Fruit fly (Drosophila melanogaster) whole organism, prepupa: ENCODE results near the gene CG33490.

Experiments used
- Blimp-1 ChIP-seq: fragments of 200-800 bp; sonication (Bioruptor generic); optimal IDR thresholded peaks from 3 replicates; lab custom pipeline; 2017; ENCODE audit warnings: missing biosample characterization, missing genetic modification characterization, mild to moderate bottlenecking, moderate library complexity, missing genetic modification reagents
- CG10631 ChIP-seq: fragments of 200-800 bp; sonication (Bioruptor generic); optimal IDR thresholded peaks from 2 replicates; lab custom pipeline; 2016; ENCODE audit warnings: missing biosample characterization, missing genetic modification characterization
- CG10669 ChIP-seq: fragments of 200-800 bp; sonication (Bioruptor generic); optimal IDR thresholded peaks from 3 replicates; lab custom pipeline; 2018; ENCODE audit warnings: missing biosample characterization, mild to moderate bottlenecking, missing genetic modification characterization, moderate library complexity
- CG11294 ChIP-seq: fragments of 200-800 bp; sonication (Bioruptor generic); IDR thresholded peaks from 2 replicates; pipeline ENCODE4 v1.3.6; 2022; ENCODE audit warnings: missing biosample characterization, missing genetic modification characterization
- CG15336 ChIP-seq: fragments of 200-800 bp; sonication (Bioruptor generic); IDR thresholded peaks from 2 replicates; pipeline ENCODE4 v1.3.6; 2022; ENCODE audit warnings: missing biosample characterization, missing genetic modification characterization
- CG16779 ChIP-seq: fragments of 200-800 bp; sonication (Bioruptor generic); optimal IDR thresholded peaks from 3 replicates; lab custom pipeline; 2017; ENCODE audit warnings: missing biosample characterization, mild to moderate bottlenecking, missing genetic modification characterization
- CG3032 ChIP-seq: fragments of 200-800 bp; optimal IDR thresholded peaks from 2 replicates; lab custom pipeline; 2019; ENCODE audit warnings: missing biosample characterization, mild to moderate bottlenecking, missing genetic modification characterization, moderate library complexity
- CG31627 ChIP-seq: fragments of 200-800 bp; sonication (Bioruptor generic); optimal IDR thresholded peaks from 3 replicates; lab custom pipeline; 2016; ENCODE audit warnings: missing biosample characterization, missing genetic modification characterization
- CG32006 ChIP-seq: fragments of 200-800 bp; sonication (Bioruptor generic); optimal IDR thresholded peaks from 3 replicates; lab custom pipeline; 2017; ENCODE audit warnings: missing biosample characterization, mild to moderate bottlenecking, missing genetic modification characterization
- CG34406 ChIP-seq: fragments of 200-800 bp; sonication (Bioruptor generic); optimal IDR thresholded peaks from 3 replicates; lab custom pipeline; 2016; ENCODE audit warnings: missing biosample characterization, missing genetic modification characterization
- CG6163 ChIP-seq: fragments of 200-800 bp; sonication (Bioruptor generic); IDR thresholded peaks from 3 replicates; pipeline ENCODE4 v1.3.6; 2022; ENCODE audit warnings: missing biosample characterization, missing genetic modification characterization
- CG6276 ChIP-seq: fragments of 200-800 bp; sonication (Bioruptor generic); optimal IDR thresholded peaks from 2 replicates; lab custom pipeline; 2017; ENCODE audit warnings: missing biosample characterization, mild to moderate bottlenecking, missing genetic modification characterization
- CG6808 ChIP-seq: fragments of 200-800 bp; sonication (Bioruptor generic); optimal IDR thresholded peaks from 3 replicates; lab custom pipeline; 2017; ENCODE audit warnings: missing biosample characterization, missing genetic modification characterization, mild to moderate bottlenecking, moderate library complexity, missing genetic modification reagents
- CG7368 ChIP-seq: fragments of 200-800 bp; sonication (Bioruptor generic); optimal IDR thresholded peaks from 3 replicates; lab custom pipeline; 2016; ENCODE audit warnings: missing biosample characterization, missing genetic modification characterization
- CG8119 ChIP-seq: fragments of 200-800 bp; sonication (Bioruptor generic); IDR thresholded peaks from 3 replicates; pipeline ENCODE4 v1.3.6; 2022; ENCODE audit warnings: missing biosample characterization, missing genetic modification characterization
- CG8632 ChIP-seq: fragments of 200-800 bp; sonication (Bioruptor generic); optimal IDR thresholded peaks from 3 replicates; lab custom pipeline; 2016; ENCODE audit warnings: missing biosample characterization, missing genetic modification characterization
- CG9139 ChIP-seq: fragments of 200-800 bp; sonication (Bioruptor generic); optimal IDR thresholded peaks from 3 replicates; lab custom pipeline; 2017; ENCODE audit warnings: missing biosample characterization, mild to moderate bottlenecking, missing genetic modification characterization
- Eip75B ChIP-seq: fragments of 200-800 bp; sonication (Bioruptor generic); optimal IDR thresholded peaks from 3 replicates; lab custom pipeline; 2016; ENCODE audit warnings: missing biosample characterization, missing genetic modification characterization
- Eip93F ChIP-seq: fragments of 200-800 bp; sonication (Bioruptor generic); optimal IDR thresholded peaks from 2 replicates; lab custom pipeline; 2016; ENCODE audit warnings: missing biosample characterization, mild to moderate bottlenecking, missing genetic modification characterization
- Ets21C ChIP-seq: fragments of 200-800 bp; sonication (Bioruptor generic); optimal IDR thresholded peaks from 3 replicates; lab custom pipeline; 2016; ENCODE audit warnings: missing biosample characterization, missing genetic modification characterization
- Gug ChIP-seq: fragments of 200-800 bp; sonication (Bioruptor generic); IDR thresholded peaks from 2 replicates; pipeline ENCODE4 v1.3.6; 2022; ENCODE audit warnings: missing biosample characterization, missing genetic modification characterization
- Hr38 ChIP-seq: sonication (Bioruptor generic); optimal IDR thresholded peaks from 2 replicates; lab custom pipeline; 2016; ENCODE audit warnings: missing biosample characterization, missing genetic modification characterization
- Hr39 ChIP-seq: fragments of 200-800 bp; sonication (Bioruptor generic); optimal IDR thresholded peaks from 2 replicates; lab custom pipeline; 2016; ENCODE audit warnings: missing biosample characterization, missing genetic modification characterization
- Hr4 ChIP-seq: fragments of 200-800 bp; sonication (Bioruptor generic); optimal IDR thresholded peaks from 3 replicates; lab custom pipeline; 2016; ENCODE audit warnings: missing biosample characterization, missing genetic modification characterization
- Lpt ChIP-seq: fragments of 200-800 bp; sonication (Bioruptor generic); optimal IDR thresholded peaks from 3 replicates; lab custom pipeline; 2016; ENCODE audit warnings: missing biosample characterization, missing genetic modification characterization
- Met ChIP-seq: fragments of 200-800 bp; sonication (Bioruptor generic); optimal IDR thresholded peaks from 3 replicates; lab custom pipeline; 2016; ENCODE audit warnings: missing biosample characterization, missing genetic modification characterization
- OdsH ChIP-seq: fragments of 200-800 bp; sonication (Bioruptor generic); optimal IDR thresholded peaks from 3 replicates; lab custom pipeline; 2016; ENCODE audit warnings: missing biosample characterization, missing genetic modification characterization
- Sox102F ChIP-seq: fragments of 200-800 bp; sonication (Bioruptor generic); optimal IDR thresholded peaks from 2 replicates; lab custom pipeline; 2016; ENCODE audit warnings: missing biosample characterization, mild to moderate bottlenecking, missing genetic modification characterization
- achi ChIP-seq: fragments of 200-800 bp; sonication (Bioruptor generic); optimal IDR thresholded peaks from 3 replicates; lab custom pipeline; 2016; ENCODE audit warnings: missing biosample characterization, missing genetic modification characterization
- acj6 ChIP-seq: fragments of 200-800 bp; sonication (Bioruptor generic); optimal IDR thresholded peaks from 3 replicates; lab custom pipeline; 2016; ENCODE audit warnings: missing biosample characterization, missing genetic modification characterization
- cyc ChIP-seq: fragments of 200-800 bp; sonication (Bioruptor generic); optimal IDR thresholded peaks from 3 replicates; lab custom pipeline; 2016; ENCODE audit warnings: missing biosample characterization, missing genetic modification characterization
- dsx ChIP-seq: fragments of 200-800 bp; optimal IDR thresholded peaks from 3 replicates; lab custom pipeline; 2019; ENCODE audit warnings: missing biosample characterization, mild to moderate bottlenecking, missing genetic modification characterization, moderate library complexity; ENCODE audit not compliant: poor library complexity, severe bottlenecking
- eg ChIP-seq: fragments of 200-800 bp; sonication (Bioruptor generic); IDR thresholded peaks from 3 replicates; pipeline ENCODE4 v1.3.6; 2022; ENCODE audit warnings: missing biosample characterization, missing genetic modification characterization
- esn ChIP-seq: fragments of 200-800 bp; sonication (Bioruptor generic); optimal IDR thresholded peaks from 2 replicates; lab custom pipeline; 2016; ENCODE audit warnings: missing biosample characterization, mild to moderate bottlenecking, missing genetic modification characterization, moderate library complexity
- fd85E ChIP-seq: fragments of 200-800 bp; sonication (Bioruptor generic); optimal IDR thresholded peaks from 3 replicates; lab custom pipeline; 2016; ENCODE audit warnings: missing biosample characterization, missing genetic modification characterization
- fkh ChIP-seq: fragments of 200-800 bp; sonication (Bioruptor generic); optimal IDR thresholded peaks from 3 replicates; lab custom pipeline; 2017; ENCODE audit warnings: missing biosample characterization, mild to moderate bottlenecking, missing genetic modification characterization, moderate library complexity
- lz ChIP-seq: fragments of 200-800 bp; sonication (Bioruptor generic); optimal IDR thresholded peaks from 3 replicates; lab custom pipeline; 2016; ENCODE audit warnings: missing biosample characterization, missing genetic modification characterization
- net ChIP-seq: fragments of 200-800 bp; sonication (Bioruptor generic); optimal IDR thresholded peaks from 3 replicates; lab custom pipeline; 2016; ENCODE audit warnings: missing biosample characterization, missing genetic modification characterization
- pdm3 ChIP-seq: fragments of 200-800 bp; sonication (Bioruptor generic); optimal IDR thresholded peaks from 3 replicates; lab custom pipeline; 2016; ENCODE audit warnings: missing biosample characterization, missing genetic modification characterization
- salr ChIP-seq, 2 experiments: fragments of 200-800 bp; sonication (Bioruptor generic); optimal IDR thresholded peaks; 3 replicates each; lab custom pipeline; 2016 to 2018; ENCODE audit warnings: missing biosample characterization in 2 of 2, missing genetic modification characterization in 2 of 2, mild to moderate bottlenecking in 1 of 2
- ss ChIP-seq, 2 experiments: fragments of 200-800 bp; sonication (Bioruptor generic); optimal IDR thresholded peaks; 2 replicates in 1 of 2; 3 replicates in 1 of 2; lab custom pipeline; 2017 to 2018; ENCODE audit warnings: mild to moderate bottlenecking in 2 of 2, missing biosample characterization in 2 of 2, missing genetic modification characterization in 2 of 2, moderate library complexity in 1 of 2
- svp ChIP-seq: fragments of 200-800 bp; sonication (Bioruptor generic); peaks from one replicate; lab custom pipeline; 2016; ENCODE audit warnings: missing biosample characterization, missing genetic modification characterization
- topi ChIP-seq: fragments of 200-800 bp; sonication (Bioruptor generic); optimal IDR thresholded peaks from 3 replicates; lab custom pipeline; 2016; ENCODE audit warnings: missing biosample characterization, missing genetic modification characterization
- vri ChIP-seq: fragments of 200-800 bp; sonication (Bioruptor generic); optimal IDR thresholded peaks from 3 replicates; lab custom pipeline; 2016; ENCODE audit warnings: missing biosample characterization, mild to moderate bottlenecking, missing genetic modification characterization

Gene CG33490

DNA sequence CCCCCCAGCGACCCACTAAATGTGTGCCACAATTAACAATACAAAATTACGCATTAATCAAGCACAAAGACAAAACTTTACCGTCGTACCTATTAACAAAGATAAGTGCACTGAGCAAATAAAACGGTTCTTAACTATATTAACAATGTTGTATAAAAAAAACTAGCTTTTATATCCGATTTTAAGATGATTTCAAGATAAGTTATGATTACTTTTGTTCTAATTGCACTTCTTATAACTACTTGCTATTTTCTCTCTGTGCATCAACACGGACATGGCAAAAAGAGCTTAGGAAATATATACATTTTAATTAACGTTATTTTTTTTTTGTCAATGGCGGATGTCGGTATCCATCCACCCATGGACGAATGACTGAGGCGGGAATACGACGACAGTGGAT lies 38.3 kb downstream of the CG33490 start (continued):
- TF ChIP-seq pdm3 (GFP tag; lab: Kevin White, UChicago) (peak; percentile 32), eg (GFP tag; lab: Robert Waterston, UW) (peak; percentile 67), CG10631 (peak; percentile 3), esn (GFP tag; lab: Kevin White, UChicago) (peak; percentile 37), dsx (no peak), acj6 (GFP tag; lab: Kevin White, UChicago) (peak; percentile 46)

DNA sequence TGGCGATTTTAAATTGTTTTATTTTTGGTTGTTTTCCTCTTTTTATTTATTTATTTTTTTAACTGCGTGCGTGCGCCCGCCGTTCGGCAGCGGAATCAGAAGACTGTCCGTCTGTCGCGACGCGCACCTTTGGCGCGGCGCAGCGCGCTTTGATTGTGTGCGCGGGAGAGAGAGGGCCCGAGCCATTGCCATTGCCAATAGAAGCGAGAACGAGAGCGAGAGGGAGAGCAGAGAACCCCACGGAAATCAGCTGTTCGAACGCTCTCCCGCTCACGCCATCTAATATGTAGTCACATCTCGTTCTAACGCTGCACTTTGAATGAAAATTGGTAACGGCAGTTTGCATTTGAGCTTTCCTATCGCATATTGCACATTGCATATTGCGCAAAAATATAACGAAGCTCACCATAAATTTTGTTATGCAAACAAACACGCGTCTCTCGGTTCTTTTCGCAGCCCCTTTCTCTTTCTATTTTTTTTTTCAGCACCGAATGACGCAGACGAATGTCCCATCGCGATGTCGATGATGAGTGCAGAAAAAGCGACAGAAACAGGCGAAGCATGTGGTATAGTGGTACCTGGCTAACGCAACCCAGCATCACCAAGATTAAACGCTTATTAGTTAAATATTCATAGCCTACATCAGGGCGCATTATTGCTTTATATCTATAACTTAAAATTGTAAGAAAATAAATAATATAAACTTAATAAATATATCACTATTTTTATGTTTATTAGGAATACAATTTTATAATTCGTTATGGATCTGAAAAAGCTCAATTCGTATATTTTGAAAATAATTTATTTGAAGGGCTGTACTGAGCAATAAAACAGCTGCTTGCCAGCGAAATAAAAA lies 39.8 kb downstream of the CG33490 start:
- TF ChIP-seq CG6163 (GFP tag; lab: Robert Waterston, UW), result peak; percentile 64
- no peak for TF ChIP-seq CG10669 (GFP tag; lab: Kevin White, UChicago)
- TF ChIP-seq cyc (GFP tag; lab: Kevin White, UChicago), result no peak
- peak; percentile 7 for TF ChIP-seq OdsH
- peak; percentile 16 for TF ChIP-seq Hr4
- no peak for TF ChIP-seq fd85E
- peak; percentile 20 for TF ChIP-seq svp (GFP tag; lab: Kevin White, UChicago)
- peak; percentile 7 for TF ChIP-seq pdm3 (GFP tag; lab: Kevin White, UChicago)
- TF ChIP-seq acj6 (GFP tag; lab: Kevin White, UChicago), result peak; percentile 15
- no peak for TF ChIP-seq dsx
- TF ChIP-seq achi (GFP tag; lab: Kevin White, UChicago), result peak; percentile 35
- TF ChIP-seq eg (GFP tag; lab: Robert Waterston, UW), result peak; percentile 73
- TF ChIP-seq CG11294 (GFP tag; lab: Robert Waterston, UW), result peak; percentile 57
- TF ChIP-seq CG8119, result peak; percentile 39; the same call in 2 of the 3 replicates
- TF ChIP-seq CG15336, result peak; percentile 56; the same call in 1 of the 2 replicates
- no peak for TF ChIP-seq net
- peak; percentile 18 for TF ChIP-seq fkh (GFP tag; lab: Kevin White, UChicago)
- peak; percentile 60 for TF ChIP-seq CG32006 (GFP tag; lab: Kevin White, UChicago)
- peak; percentile 49 for TF ChIP-seq vri (GFP tag; lab: Kevin White, UChicago)
- TF ChIP-seq CG6276 (GFP tag; lab: Kevin White, UChicago), result peak; percentile 19

DNA sequence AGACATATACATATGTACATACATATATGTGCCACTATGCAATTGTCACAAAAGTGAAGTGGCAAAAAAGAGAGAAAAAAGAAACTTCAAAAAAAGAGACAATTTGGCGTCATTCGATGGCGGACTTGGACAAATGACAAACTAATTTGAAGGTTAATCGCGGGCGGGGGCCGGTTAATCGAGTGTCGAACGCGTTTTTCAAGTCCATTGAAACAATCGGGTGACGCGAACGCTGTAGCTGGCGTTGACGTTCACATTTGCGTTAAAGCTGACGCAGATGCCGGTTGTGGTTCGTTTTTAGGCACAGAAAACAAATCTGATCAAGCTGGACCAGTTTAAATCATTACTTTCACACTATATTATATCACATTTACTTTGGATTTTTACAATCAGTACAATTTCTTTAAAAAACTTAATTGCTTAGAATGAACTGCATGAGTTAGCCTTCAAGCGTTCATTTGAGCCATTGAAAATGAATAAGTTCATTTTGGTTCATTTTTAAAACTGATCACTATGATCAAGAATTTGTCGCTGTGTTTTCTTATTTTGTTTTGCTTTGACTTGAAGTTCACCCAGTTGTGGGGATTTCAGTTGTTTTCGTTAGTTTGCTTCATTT lies 40.7 kb downstream of the CG33490 start:
- TF ChIP-seq CG3032 (tag; lab: Kevin White, UChicago) (no peak), Hr4 (peak; percentile 56), Blimp-1 (GFP tag; lab: Kevin White, UChicago) (no peak), Lpt (GFP tag; lab: Kevin White, UChicago) (no peak), CG16779 (tag; lab: Kevin White, UChicago) (no peak), Hr38 (GFP tag; lab: Kevin White, UChicago) (no peak), CG10631 (no peak), CG15336 (peak; percentile 35; the same call in 1 of the 2 replicates), CG31627 (peak; percentile 68), Eip75B (GFP tag; lab: Kevin White, UChicago) (peak; percentile 43), achi (GFP tag; lab: Kevin White, UChicago) (peak; percentile 43), CG9139 (GFP tag; lab: Kevin White, UChicago) (no peak), topi (peak; percentile 65), CG7368 (GFP tag; lab: Kevin White, UChicago) (no peak), Ets21C (peak; percentile 47), CG6276 (GFP tag; lab: Kevin White, UChicago) (no peak), vri (GFP tag; lab: Kevin White, UChicago) (no peak), Hr39 (peak; percentile 71), Gug (GFP tag; lab: Robert Waterston, UW) (no peak), ss (GFP tag; optimal IDR thresholded peaks at IDR 0.05; lab: Kevin White, UChicago) (no peak), lz (GFP tag; lab: Kevin White, UChicago) (peak; percentile 60), Sox102F (peak; percentile 55), Met (GFP tag; lab: Kevin White, UChicago) (peak; percentile 61), CG8632 (GFP tag; lab: Kevin White, UChicago) (peak; percentile 54), Eip93F (no peak), CG6808 (no peak), CG34406 (GFP tag; lab: Kevin White, UChicago) (peak; percentile 44), CG6163 (GFP tag; lab: Robert Waterston, UW) (no peak), net (peak; percentile 19), fd85E (no peak), salr (GFP tag; optimal IDR thresholded peaks at IDR 0.05; lab: Kevin White, UChicago) (peak in 1 of 2 experiments; percentile 13), CG11294 (GFP tag; lab: Robert Waterston, UW) (no peak)
